Worm (Caenorhabditis elegans) whole organism, L3 larva: ENCODE measurements around the gene clec-233.

Experiments
- aly-2 ChIP-seq: fragments of 150-350 bp; optimal IDR thresholded peaks from 2 replicates; lab custom pipeline; 2014; ENCODE audit warnings: missing biosample characterization, missing genetic modification characterization
- ama-1 ChIP-seq: fragments of 150-350 bp; optimal IDR thresholded peaks from 2 replicates; lab custom pipeline; 2018
- ceh-28 ChIP-seq: fragments of 150-350 bp; optimal IDR thresholded peaks from 2 replicates; lab custom pipeline; 2014; ENCODE audit warnings: missing biosample characterization, missing genetic modification reagents, missing genetic modification characterization
- ceh-82 ChIP-seq: fragments of 150-350 bp; optimal IDR thresholded peaks from 2 replicates; lab custom pipeline; 2014; ENCODE audit warnings: missing biosample characterization, missing genetic modification characterization
- ceh-9 ChIP-seq: sonication (generic microtip); optimal IDR thresholded peaks from 2 replicates; lab custom pipeline; 2018; ENCODE audit warnings: missing biosample characterization, missing genetic modification characterization
- daf-12 ChIP-seq: fragments of 150-350 bp; optimal IDR thresholded peaks from 2 replicates; lab custom pipeline; 2014; ENCODE audit warnings: missing biosample characterization, missing genetic modification reagents, missing genetic modification characterization
- egl-27 ChIP-seq: sonication (generic microtip); optimal IDR thresholded peaks from 4 replicates; lab custom pipeline; 2017; ENCODE audit warnings: missing biosample characterization, missing genetic modification reagents, missing genetic modification characterization
- egl-5 ChIP-seq: fragments of 150-350 bp; optimal IDR thresholded peaks from 2 replicates; lab custom pipeline; 2017; ENCODE audit warnings: missing biosample characterization, missing genetic modification reagents, missing genetic modification characterization, inconsistent platforms
- elt-1 ChIP-seq: fragments of 150-350 bp; optimal IDR thresholded peaks from 2 replicates; lab custom pipeline; 2014; ENCODE audit warnings: missing biosample characterization, missing genetic modification characterization
- elt-2 ChIP-seq: sonication (generic microtip); optimal IDR thresholded peaks from 2 replicates; lab custom pipeline; 2016; ENCODE audit warnings: missing genetic modification reagents, mild to moderate bottlenecking, missing genetic modification characterization, missing compliant biosample characterization
- elt-3 ChIP-seq, 3 experiments: fragments of 150-350 bp in 1 of 3; sonication (generic microtip) in 2 of 3; optimal IDR thresholded peaks; 2 replicates in 2 of 3; 4 replicates in 1 of 3; lab custom pipeline; 2014 to 2017; ENCODE audit warnings: missing biosample characterization in 3 of 3, missing genetic modification characterization in 3 of 3
- eor-1 ChIP-seq, 2 experiments: fragments of 150-350 bp; optimal IDR thresholded peaks; 2 replicates each; lab custom pipeline; 2014 to 2018; ENCODE audit warnings: missing biosample characterization in 2 of 2, missing genetic modification characterization in 2 of 2
- fkh-10 ChIP-seq: sonication (generic microtip); optimal IDR thresholded peaks from 2 replicates; lab custom pipeline; 2017; ENCODE audit warnings: missing biosample characterization, missing genetic modification reagents, missing genetic modification characterization
- fkh-2 ChIP-seq: fragments of 150-350 bp; optimal IDR thresholded peaks from 2 replicates; lab custom pipeline; 2014; ENCODE audit warnings: missing biosample characterization, missing genetic modification reagents, missing genetic modification characterization
- hmg-11 ChIP-seq: sonication (generic microtip); optimal IDR thresholded peaks from 2 replicates; lab custom pipeline; 2016; ENCODE audit warnings: missing genetic modification characterization, missing compliant biosample characterization
- jun-1 ChIP-seq: fragments of 150-350 bp; optimal IDR thresholded peaks from 2 replicates; lab custom pipeline; 2014; ENCODE audit warnings: missing biosample characterization, missing genetic modification reagents, missing genetic modification characterization
- lin-15B ChIP-seq: fragments of 150-350 bp; optimal IDR thresholded peaks from 2 replicates; lab custom pipeline; 2014; ENCODE audit warnings: missing biosample characterization, missing genetic modification characterization
- lin-39 ChIP-seq: fragments of 150-350 bp; optimal IDR thresholded peaks from 2 replicates; lab custom pipeline; 2018; ENCODE audit warnings: missing biosample characterization, missing genetic modification reagents, missing genetic modification characterization
- mdl-1 ChIP-seq: fragments of 150-350 bp; optimal IDR thresholded peaks from 2 replicates; lab custom pipeline; 2014; ENCODE audit warnings: missing biosample characterization, missing genetic modification characterization
- mml-1 ChIP-seq: fragments of 150-350 bp; sonication (generic microtip); optimal IDR thresholded peaks from 3 replicates; lab custom pipeline; 2014; ENCODE audit warnings: missing biosample characterization, missing genetic modification characterization
- nhr-11 ChIP-seq: fragments of 150-350 bp; optimal IDR thresholded peaks from 2 replicates; lab custom pipeline; 2014; ENCODE audit warnings: missing biosample characterization, missing genetic modification characterization
- nhr-12 ChIP-seq: fragments of 150-350 bp; optimal IDR thresholded peaks from 2 replicates; lab custom pipeline; 2014; ENCODE audit warnings: missing biosample characterization, missing genetic modification characterization
- nhr-23 ChIP-seq: fragments of 150-350 bp; optimal IDR thresholded peaks from 2 replicates; lab custom pipeline; 2014; ENCODE audit warnings: missing biosample characterization, missing genetic modification reagents, missing genetic modification characterization
- nhr-237 ChIP-seq: fragments of 150-350 bp; optimal IDR thresholded peaks from 2 replicates; lab custom pipeline; 2014; ENCODE audit warnings: missing biosample characterization, missing genetic modification characterization
- nhr-25 ChIP-seq: sonication (generic microtip); optimal IDR thresholded peaks from 2 replicates; lab custom pipeline; 2017; ENCODE audit warnings: missing biosample characterization, missing genetic modification characterization
- nhr-43 ChIP-seq: sonication (generic microtip); optimal IDR thresholded peaks from 2 replicates; lab custom pipeline; 2016; ENCODE audit warnings: mild to moderate bottlenecking, missing genetic modification characterization, missing compliant biosample characterization; ENCODE audit not compliant: poor library complexity, severe bottlenecking
- nhr-76 ChIP-seq: fragments of 150-350 bp; sonication (generic microtip); optimal IDR thresholded peaks from 5 replicates; lab custom pipeline; 2014; ENCODE audit warnings: missing biosample characterization, missing genetic modification characterization
- pha-4 ChIP-seq: fragments of 150-350 bp; optimal IDR thresholded peaks from 2 replicates; lab custom pipeline; 2014; ENCODE audit warnings: missing biosample characterization, missing genetic modification reagents, missing genetic modification characterization
- pqm-1 ChIP-seq: fragments of 150-350 bp; optimal IDR thresholded peaks from 2 replicates; lab custom pipeline; 2017; ENCODE audit warnings: missing biosample characterization, missing genetic modification characterization, inconsistent platforms
- unc-62 ChIP-seq: fragments of 150-350 bp; sonication (generic microtip); optimal IDR thresholded peaks from 4 replicates; lab custom pipeline; 2014; ENCODE audit warnings: missing biosample characterization, missing genetic modification reagents, missing genetic modification characterization
- zag-1 ChIP-seq: fragments of 150-350 bp; optimal IDR thresholded peaks from 2 replicates; lab custom pipeline; 2014; ENCODE audit warnings: missing biosample characterization, missing genetic modification characterization
- ztf-4 ChIP-seq: fragments of 150-350 bp; optimal IDR thresholded peaks from 2 replicates; lab custom pipeline; 2014; ENCODE audit warnings: missing biosample characterization, missing genetic modification characterization

clec-233 gene

ce11 chrV:16204888-16205287 is 28.8 kb upstream of the clec-233 start, which contains the start of gene irld-26:
TSS of gene irld-26 (plus strand) at chrV:16205188.
- no peak for TF ChIP-seq nhr-12 (tag; lab: Kevin White, UChicago)
- no peak for TF ChIP-seq zag-1 (tag; lab: Kevin White, UChicago)
- TF ChIP-seq egl-27, result no peak
- TF ChIP-seq nhr-43 (tag; lab: Kevin White, UChicago), result no peak
- no peak for TF ChIP-seq ztf-4 (tag; lab: Kevin White, UChicago)
- TF ChIP-seq nhr-237, result no peak
- TF ChIP-seq hmg-11 (tag; lab: Kevin White, UChicago), result no peak
- TF ChIP-seq elt-1, result no peak
- no peak for TF ChIP-seq lin-15B
- no peak for TF ChIP-seq lin-39 (tag; lab: Kevin White, UChicago)
- no peak for TF ChIP-seq elt-2 (tag; lab: Kevin White, UChicago)
- no peak for TF ChIP-seq ceh-82 (tag; lab: Kevin White, UChicago)
- no peak for TF ChIP-seq eor-1 (tag; optimal IDR thresholded peaks at IDR 0.05; lab: Kevin White, UChicago)
- no peak for TF ChIP-seq unc-62 (GFP tag; lab: Kevin White, UChicago)
- no peak for TF ChIP-seq mml-1 (tag; lab: Kevin White, UChicago)

- no peak for TF ChIP-seq fkh-2 (tag; lab: Kevin White, UChicago)
- TF ChIP-seq pha-4 (tag; lab: Kevin White, UChicago), result no peak
- no peak for TF ChIP-seq ceh-28 (tag; lab: Kevin White, UChicago)
Measured at ce11 chrV:16209837-16210236, 23.9 kb upstream of the clec-233 start, which contains the start of gene oac-15. TSS of gene oac-15 (minus strand) at chrV:16209937.

ce11 chrV:16210257-16211002 is 23.3 kb upstream of the clec-233 start, which contains the start of gene F11A5.16:
TSS of gene F11A5.16 (plus strand) at chrV:16210952.
- no peak for TF ChIP-seq nhr-43 (tag; lab: Kevin White, UChicago)
- TF ChIP-seq egl-27, result no peak
- TF ChIP-seq ama-1, result no peak
- no peak for TF ChIP-seq jun-1
- no peak for TF ChIP-seq mdl-1 (tag; lab: Kevin White, UChicago)
- TF ChIP-seq fkh-10 (GFP tag; lab: Kevin White, UChicago), result no peak
- TF ChIP-seq, all 47 proteins: peak for 0

ce11 chrV:16211713-16212112 is 22.0 kb upstream of the clec-233 start:
- TF ChIP-seq ceh-9 (tag; lab: Kevin White, UChicago) (no peak), nhr-76 (tag; lab: Kevin White, UChicago) (no peak), elt-3 (tag; optimal IDR thresholded peaks at IDR 0.05; lab: Kevin White, UChicago) (no peak), pqm-1 (no peak), unc-62 (GFP tag; lab: Kevin White, UChicago) (no peak), nhr-43 (tag; lab: Kevin White, UChicago) (peak; percentile 26)
- TF ChIP-seq, all 47 proteins: peak for 1

ce11 chrV:16213323-16213722 is 20.4 kb upstream of the clec-233 start:
- TF ChIP-seq elt-3 (tag; optimal IDR thresholded peaks at IDR 0.05; lab: Kevin White, UChicago) (peak in 2 of 3 experiments; percentile 26 to 43), aly-2 (tag; lab: Kevin White, UChicago) (no peak), unc-62 (GFP tag; lab: Kevin White, UChicago) (no peak), nhr-25 (tag; lab: Kevin White, UChicago) (peak; percentile 14), ceh-82 (tag; lab: Kevin White, UChicago) (no peak), egl-5 (tag; lab: Kevin White, UChicago) (no peak), nhr-11 (tag; lab: Kevin White, UChicago) (no peak), nhr-43 (tag; lab: Kevin White, UChicago) (peak; percentile 93), nhr-23 (tag; lab: Kevin White, UChicago) (peak; percentile 39), hmg-11 (tag; lab: Kevin White, UChicago) (no peak), daf-12 (no peak), elt-1 (no peak)
